Worm (Caenorhabditis elegans) whole organism, L4 larva: ENCODE data around the gene T05C12.15.

Experiments used
- F44E2.7 ChIP-seq: fragments of 200-800 bp; sonication (Bioruptor generic); IDR thresholded peaks from 2 replicates; pipeline ENCODE4 v2.1.2; 2022; ENCODE audit warnings: missing genetic modification characterization, missing compliant biosample characterization
- F49E8.2 ChIP-seq: sonication (generic microtip); optimal IDR thresholded peaks from 2 replicates; lab custom pipeline; 2016; ENCODE audit warnings: missing compliant biosample characterization, mild to moderate bottlenecking, missing genetic modification characterization, borderline replicate concordance
- R02D3.7 ChIP-seq: fragments of 150-350 bp; sonication (generic microtip); optimal IDR thresholded peaks from 3 replicates; lab custom pipeline; 2014; ENCODE audit warnings: missing biosample characterization, missing genetic modification characterization
- T26A8.4 ChIP-seq: fragments of 200-800 bp; sonication (Bioruptor generic); IDR thresholded peaks from 2 replicates; pipeline ENCODE4 v1.3.6; 2022; ENCODE audit warnings: missing genetic modification characterization, missing compliant biosample characterization
- Y48G9A.11 ChIP-seq: fragments of 200-800 bp; sonication (Bioruptor generic); IDR thresholded peaks from 2 replicates; pipeline ENCODE4 v1.3.6; 2022; ENCODE audit warnings: missing genetic modification reagents, missing genetic modification characterization, missing compliant biosample characterization
- Y75B8A.6 ChIP-seq: fragments of 200-800 bp; sonication (Bioruptor generic); IDR thresholded peaks from 2 replicates; pipeline ENCODE4 v1.3.6; 2022; ENCODE audit warnings: missing genetic modification reagents, missing genetic modification characterization, missing compliant biosample characterization
- ZK337.2 ChIP-seq: fragments of 200-800 bp; sonication (Bioruptor generic); IDR thresholded peaks from 2 replicates; pipeline ENCODE4 v1.3.6; 2022; ENCODE audit warnings: missing genetic modification reagents, missing genetic modification characterization, missing compliant biosample characterization
- aha-1 ChIP-seq: fragments of 150-350 bp; peaks from one replicate; lab custom pipeline; 2014; ENCODE audit warnings: missing biosample characterization, missing genetic modification characterization
- aly-2 ChIP-seq: sonication (generic microtip); optimal IDR thresholded peaks from 2 replicates; lab custom pipeline; 2018; ENCODE audit warnings: missing biosample characterization, missing genetic modification characterization
- ama-1 ChIP-seq: fragments of 150-350 bp; optimal IDR thresholded peaks from 2 replicates; lab custom pipeline; 2014; ENCODE audit warnings: inconsistent platforms, mixed read lengths
- arid-1 ChIP-seq: fragments of 200-800 bp; sonication (Bioruptor generic); conservative IDR thresholded peaks from 2 replicates; pipeline ENCODE4 v1.3.6; 2022; ENCODE audit warnings: missing genetic modification reagents, missing genetic modification characterization, missing compliant biosample characterization
- ceh-20 ChIP-seq: fragments of 200-800 bp; sonication (Bioruptor generic); IDR thresholded peaks from 2 replicates; pipeline ENCODE4 v1.3.6; 2022; ENCODE audit warnings: missing genetic modification reagents, missing genetic modification characterization, missing compliant biosample characterization
- ceh-28 ChIP-seq: fragments of 150-350 bp; optimal IDR thresholded peaks from 2 replicates; lab custom pipeline; 2014; ENCODE audit warnings: missing biosample characterization, missing genetic modification reagents, missing genetic modification characterization
- ceh-32 ChIP-seq: sonication (generic microtip); optimal IDR thresholded peaks from 2 replicates; lab custom pipeline; 2016; ENCODE audit warnings: mild to moderate bottlenecking, missing genetic modification characterization, missing compliant biosample characterization; ENCODE audit not compliant: poor library complexity
- ceh-44 ChIP-seq: fragments of 200-800 bp; sonication (Bioruptor generic); IDR thresholded peaks from 2 replicates; pipeline ENCODE4 v1.3.6; 2022; ENCODE audit warnings: missing genetic modification reagents, missing genetic modification characterization, missing compliant biosample characterization
- ceh-62 ChIP-seq: sonication (generic microtip); optimal IDR thresholded peaks from 2 replicates; lab custom pipeline; 2017; ENCODE audit warnings: missing biosample characterization, missing genetic modification characterization
- ceh-82 ChIP-seq: sonication (generic microtip); optimal IDR thresholded peaks from 2 replicates; lab custom pipeline; 2017; ENCODE audit warnings: missing biosample characterization, missing genetic modification characterization
- ces-1 ChIP-seq: fragments of 150-350 bp; sonication (generic microtip); optimal IDR thresholded peaks from 4 replicates; lab custom pipeline; 2014; ENCODE audit warnings: missing biosample characterization, missing genetic modification reagents, missing genetic modification characterization
- daf-8 ChIP-seq: fragments of 200-800 bp; sonication (Bioruptor generic); IDR thresholded peaks from 2 replicates; pipeline ENCODE4 v1.3.6; 2022; ENCODE audit warnings: missing genetic modification characterization, missing compliant biosample characterization
- dmd-6 ChIP-seq: fragments of 200-800 bp; sonication (Bioruptor generic); IDR thresholded peaks from 2 replicates; pipeline ENCODE4 v1.3.6; 2022; ENCODE audit warnings: missing genetic modification reagents, missing genetic modification characterization, missing compliant biosample characterization
- dmd-9 ChIP-seq: fragments of 200-800 bp; sonication (Bioruptor generic); IDR thresholded peaks from 2 replicates; pipeline ENCODE4 v1.3.6; 2022; ENCODE audit warnings: missing genetic modification reagents, missing genetic modification characterization, missing compliant biosample characterization
- duxl-1 ChIP-seq: sonication (generic microtip); optimal IDR thresholded peaks from 2 replicates; lab custom pipeline; 2016; ENCODE audit warnings: mild to moderate bottlenecking, missing genetic modification characterization, moderate library complexity, missing compliant biosample characterization; ENCODE audit not compliant: poor library complexity
- fkh-10 ChIP-seq: fragments of 150-350 bp; optimal IDR thresholded peaks from 2 replicates; lab custom pipeline; 2014; ENCODE audit warnings: missing biosample characterization, missing genetic modification reagents, missing genetic modification characterization
- fos-1 ChIP-seq: fragments of 150-350 bp; optimal IDR thresholded peaks from 2 replicates; lab custom pipeline; 2014; ENCODE audit warnings: missing biosample characterization, missing genetic modification characterization
- hif-1 ChIP-seq, 2 experiments: sonication (generic microtip); optimal IDR thresholded peaks; 2 replicates each; lab custom pipeline; 2016 to 2017; ENCODE audit warnings: missing compliant biosample characterization in 2 of 2, missing genetic modification characterization in 2 of 2, missing genetic modification reagents in 2 of 2, missing genotype in 2 of 2, mild to moderate bottlenecking in 1 of 2
- hlh-11 ChIP-seq: fragments of 200-800 bp; sonication (Bioruptor generic); optimal IDR thresholded peaks from 2 replicates; lab custom pipeline; 2018; ENCODE audit warnings: mild to moderate bottlenecking, missing genetic modification characterization, missing compliant biosample characterization
- hlh-30 ChIP-seq: sonication (generic microtip); optimal IDR thresholded peaks from 2 replicates; lab custom pipeline; 2017; ENCODE audit warnings: antibody characterized with exemption, mild to moderate bottlenecking, missing genetic modification characterization, missing compliant biosample characterization; ENCODE audit not compliant: insufficient read depth
- hmg-1.1 ChIP-seq: fragments of 200-800 bp; sonication (Bioruptor generic); IDR thresholded peaks from 2 replicates; pipeline ENCODE4 v1.3.6; 2022; ENCODE audit warnings: missing genetic modification reagents, missing genetic modification characterization, missing compliant biosample characterization
- jun-1 ChIP-seq: fragments of 150-350 bp; optimal IDR thresholded peaks from 2 replicates; lab custom pipeline; 2014; ENCODE audit warnings: missing biosample characterization, missing genetic modification reagents, missing genetic modification characterization
- lin-15B ChIP-seq: fragments of 150-350 bp; sonication (generic microtip); optimal IDR thresholded peaks from 3 replicates; lab custom pipeline; 2014; ENCODE audit warnings: missing biosample characterization, missing genetic modification characterization
- lin-38 ChIP-seq: fragments of 200-800 bp; sonication (Bioruptor generic); IDR thresholded peaks from 2 replicates; pipeline ENCODE4 v1.3.6; 2022; ENCODE audit warnings: missing genetic modification reagents, missing genetic modification characterization, missing compliant biosample characterization
- madf-5 ChIP-seq, 2 experiments: fragments of 200-800 bp; sonication (Bioruptor generic); IDR thresholded peaks; 2 replicates each; pipeline ENCODE4 v1.3.6; 2022; ENCODE audit warnings: missing compliant biosample characterization in 2 of 2, missing genetic modification characterization in 2 of 2
- mdt-29 ChIP-seq: fragments of 200-800 bp; sonication (Bioruptor generic); IDR thresholded peaks from 2 replicates; pipeline ENCODE4 v1.3.6; 2022; ENCODE audit warnings: missing genetic modification reagents, missing genetic modification characterization, missing compliant biosample characterization
- nhr-10 ChIP-seq: fragments of 150-350 bp; optimal IDR thresholded peaks from 2 replicates; lab custom pipeline; 2014; ENCODE audit warnings: missing biosample characterization, missing genetic modification characterization
- nhr-11 ChIP-seq: fragments of 150-350 bp; optimal IDR thresholded peaks from 2 replicates; lab custom pipeline; 2014; ENCODE audit warnings: missing biosample characterization, missing genetic modification characterization
- nhr-111 ChIP-seq: fragments of 200-800 bp; sonication (Bioruptor generic); optimal IDR thresholded peaks from 2 replicates; lab custom pipeline; 2018; ENCODE audit warnings: mild to moderate bottlenecking, missing genetic modification characterization, missing compliant biosample characterization
- nhr-28 ChIP-seq: fragments of 150-350 bp; optimal IDR thresholded peaks from 2 replicates; lab custom pipeline; 2014; ENCODE audit warnings: missing biosample characterization, missing genetic modification characterization
- nhr-41 ChIP-seq: fragments of 200-800 bp; sonication (Bioruptor generic); IDR thresholded peaks from 2 replicates; pipeline ENCODE4 v1.3.6; 2022; ENCODE audit warnings: missing genetic modification reagents, missing genetic modification characterization, missing compliant biosample characterization
- nhr-42 ChIP-seq: fragments of 200-800 bp; sonication (Bioruptor generic); IDR thresholded peaks from 2 replicates; pipeline ENCODE4 v1.3.6; 2022; ENCODE audit warnings: missing genetic modification characterization, missing compliant biosample characterization
- nhr-48 ChIP-seq: sonication (generic microtip); optimal IDR thresholded peaks from 2 replicates; lab custom pipeline; 2016; ENCODE audit warnings: mild to moderate bottlenecking, missing genetic modification characterization, missing compliant biosample characterization
- nhr-6 ChIP-seq: fragments of 150-350 bp; optimal IDR thresholded peaks from 2 replicates; lab custom pipeline; 2014; ENCODE audit warnings: missing biosample characterization, missing genetic modification characterization
- nhr-77 ChIP-seq: fragments of 150-350 bp; optimal IDR thresholded peaks from 2 replicates; lab custom pipeline; 2014; ENCODE audit warnings: missing biosample characterization, missing genetic modification characterization
- php-3 ChIP-seq: fragments of 200-800 bp; sonication (Bioruptor generic); IDR thresholded peaks from 2 replicates; pipeline ENCODE4 v1.3.6; 2022; ENCODE audit warnings: missing genetic modification reagents, missing genetic modification characterization, missing compliant biosample characterization
- set-16 ChIP-seq: fragments of 200-800 bp; sonication (Bioruptor generic); IDR thresholded peaks from 2 replicates; pipeline ENCODE4 v1.3.6; 2022; ENCODE audit warnings: missing genetic modification reagents, missing genetic modification characterization, missing compliant biosample characterization
- tag-97 ChIP-seq: fragments of 200-800 bp; sonication (Bioruptor generic); IDR thresholded peaks from 2 replicates; pipeline ENCODE4 v1.3.6; 2022; ENCODE audit warnings: missing genetic modification characterization, missing compliant biosample characterization
- tra-1 ChIP-seq: fragments of 200-800 bp; sonication (Bioruptor generic); IDR thresholded peaks from 2 replicates; pipeline ENCODE4 v1.3.6; 2022; ENCODE audit warnings: missing genetic modification reagents, missing genetic modification characterization, missing compliant biosample characterization
- unc-39 ChIP-seq: sonication (generic microtip); optimal IDR thresholded peaks from 2 replicates; lab custom pipeline; 2017; ENCODE audit warnings: missing biosample characterization, missing genetic modification characterization
- zag-1 ChIP-seq: fragments of 150-350 bp; optimal IDR thresholded peaks from 2 replicates; lab custom pipeline; 2014; ENCODE audit warnings: missing biosample characterization, missing genetic modification characterization
- zfp-3 ChIP-seq: fragments of 200-800 bp; sonication (Bioruptor generic); conservative IDR thresholded peaks from 2 replicates; pipeline ENCODE4 v1.3.6; 2022; ENCODE audit warnings: missing genetic modification reagents, missing genetic modification characterization, missing compliant biosample characterization
- zip-2 ChIP-seq: fragments of 150-350 bp; optimal IDR thresholded peaks from 2 replicates; lab custom pipeline; 2014; ENCODE audit warnings: missing biosample characterization, missing genetic modification characterization
- ztf-11 ChIP-seq: fragments of 150-350 bp; optimal IDR thresholded peaks from 2 replicates; lab custom pipeline; 2014; ENCODE audit warnings: missing biosample characterization, missing genetic modification characterization
- ztf-7 ChIP-seq: fragments of 150-350 bp; optimal IDR thresholded peaks from 2 replicates; lab custom pipeline; 2014; ENCODE audit warnings: missing biosample characterization, missing genetic modification characterization

Gene T05C12.15

DNA sequence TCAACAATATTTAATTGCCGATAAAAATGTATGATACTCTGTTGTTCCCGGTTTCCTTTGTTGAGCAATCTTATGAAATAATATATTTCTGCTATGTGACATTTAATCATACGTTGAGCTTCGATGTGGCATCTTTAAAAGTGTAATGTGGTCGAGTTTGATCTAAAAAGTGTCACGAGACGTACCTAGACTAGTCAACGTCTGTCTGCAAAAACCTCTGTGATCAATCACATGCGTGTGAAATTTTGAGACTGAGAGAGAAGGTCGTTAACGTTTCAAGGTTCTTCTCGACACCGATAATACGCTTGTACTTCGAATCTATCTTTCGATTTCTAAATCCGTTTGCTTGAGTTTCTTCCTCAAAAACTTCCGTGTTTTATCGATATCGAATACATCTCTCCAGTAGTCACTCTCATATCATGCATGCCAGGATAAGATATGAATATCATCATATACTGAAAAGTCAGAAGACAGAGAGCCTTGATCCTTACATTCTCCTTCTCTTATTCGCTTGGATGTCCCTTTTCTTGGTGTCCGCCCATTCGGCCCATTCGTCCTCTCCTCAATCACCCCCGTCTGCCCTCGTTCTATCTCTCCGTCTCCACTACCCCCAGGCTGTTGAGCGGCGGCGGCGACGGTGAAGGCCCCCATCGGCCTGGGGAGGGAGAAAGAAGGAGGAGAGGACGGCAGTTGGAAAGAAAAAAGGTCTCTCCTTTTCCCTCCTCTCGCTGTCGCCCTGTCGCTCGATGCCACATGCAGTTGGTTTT, 40.9 kb upstream of the T05C12.15 start (continued):
- peak; percentile 17 for TF ChIP-seq nhr-48 (tag; lab: Kevin White, UChicago)
- no peak for TF ChIP-seq fos-1 (tag; lab: Kevin White, UChicago)
- no peak for TF ChIP-seq F44E2.7 (GFP tag; lab: Robert Waterston, UW)
- no peak for TF ChIP-seq Y48G9A.11
- TF ChIP-seq duxl-1, result no peak
- no peak for TF ChIP-seq nhr-10
- no peak for TF ChIP-seq ZK337.2 (GFP tag; lab: Robert Waterston, UW)
- TF ChIP-seq nhr-77 (tag; lab: Kevin White, UChicago), result peak; percentile 4
- TF ChIP-seq jun-1 (tag; lab: Kevin White, UChicago), result no peak
- TF ChIP-seq lin-15B (tag; lab: Kevin White, UChicago), result no peak
- TF ChIP-seq ceh-20, result peak; percentile 53; the same call in 1 of the 2 replicates
- TF ChIP-seq unc-39 (tag; lab: Kevin White, UChicago), result no peak
- no peak for TF ChIP-seq nhr-11 (tag; lab: Kevin White, UChicago)
- no peak for TF ChIP-seq hif-1 (tag; optimal IDR thresholded peaks at IDR 0.05; lab: Kevin White, UChicago)
- TF ChIP-seq tra-1 (GFP tag; lab: Robert Waterston, UW), result no peak
- no peak for TF ChIP-seq ces-1 (GFP tag; lab: Kevin White, UChicago)
- no peak for TF ChIP-seq ceh-32 (tag; lab: Kevin White, UChicago)
- no peak for TF ChIP-seq mdt-29 (GFP tag; lab: Robert Waterston, UW)
- no peak for TF ChIP-seq aly-2 (tag; lab: Kevin White, UChicago)
- TF ChIP-seq nhr-41 (GFP tag; lab: Robert Waterston, UW), result no peak
- peak; percentile 69 for TF ChIP-seq dmd-6 (GFP tag; lab: Robert Waterston, UW)
- TF ChIP-seq nhr-28 (tag; lab: Kevin White, UChicago), result peak; percentile 45
- no peak for TF ChIP-seq tag-97 (GFP tag; lab: Robert Waterston, UW)
- peak; percentile 65 for TF ChIP-seq aha-1 (tag; lab: Kevin White, UChicago)
- TF ChIP-seq ceh-62 (tag; lab: Kevin White, UChicago), result no peak
- TF ChIP-seq hlh-30 (tag; lab: Kevin White, UChicago), result peak; percentile 93
- TF ChIP-seq zag-1 (tag; lab: Kevin White, UChicago), result no peak
- TF ChIP-seq nhr-42 (GFP tag; lab: Robert Waterston, UW), result no peak
- TF ChIP-seq ceh-82 (tag; lab: Kevin White, UChicago), result no peak
- no peak for TF ChIP-seq ceh-44 (GFP tag; lab: Robert Waterston, UW)
- no peak for TF ChIP-seq ama-1 (lab: Kevin White, UChicago)
- peak; percentile 13; the same call in 1 of the 2 replicates for TF ChIP-seq lin-38
- peak; percentile 57 for TF ChIP-seq hmg-1.1
- no peak for TF ChIP-seq nhr-111 (GFP tag; lab: Kevin White, UChicago)
- TF ChIP-seq set-16 (GFP tag; lab: Robert Waterston, UW), result peak; percentile 98
- no peak; the same call in 1 of the 2 replicates for TF ChIP-seq T26A8.4 (GFP tag; lab: Robert Waterston, UW)
- TF ChIP-seq daf-8 (GFP tag; lab: Robert Waterston, UW), result no peak
- no peak for TF ChIP-seq F49E8.2 (tag; lab: Kevin White, UChicago)
- TF ChIP-seq ztf-11, result no peak
- no peak for TF ChIP-seq ceh-28 (tag; lab: Kevin White, UChicago)
- TF ChIP-seq R02D3.7 (tag; lab: Kevin White, UChicago), result no peak
- TF ChIP-seq Y75B8A.6 (GFP tag; lab: Robert Waterston, UW), result no peak
- 0 out of 2 replicates have a peak, but pooled peaks have one; percentile 12 for TF ChIP-seq php-3
- TF ChIP-seq fkh-10 (GFP tag; lab: Kevin White, UChicago), result no peak
- no peak for TF ChIP-seq ztf-7 (tag; lab: Kevin White, UChicago)
- TF ChIP-seq dmd-9, result no peak
- no peak for TF ChIP-seq madf-5 (GFP tag; IDR thresholded peaks at IDR 0.05; lab: Robert Waterston, UW)
- TF ChIP-seq zip-2 (tag; lab: Kevin White, UChicago), result peak; percentile 94
- no peak for TF ChIP-seq nhr-6 (tag; lab: Kevin White, UChicago)
- TF ChIP-seq zfp-3 (GFP tag; lab: Robert Waterston, UW), result no peak
- TF ChIP-seq hlh-11, result peak; percentile 72
- no peak for TF ChIP-seq arid-1
